Fruit fly (Drosophila melanogaster) whole organism, embryonic: ENCODE measurements around the gene Rtc1.

Experiments used
- B-H2 ChIP-seq: fragments of 200-800 bp; sonication (Bioruptor generic); optimal IDR thresholded peaks from 2 replicates; lab custom pipeline; 2018; ENCODE audit warnings: missing biosample characterization, mild to moderate bottlenecking, missing genetic modification characterization
- Bteb2 ChIP-seq: fragments of 200-800 bp; sonication (Bioruptor generic); optimal IDR thresholded peaks from 2 replicates; lab custom pipeline; 2016; ENCODE audit warnings: missing biosample characterization, missing genetic modification characterization
- CG10979 ChIP-seq: fragments of 200-800 bp; sonication (Bioruptor generic); optimal IDR thresholded peaks from 2 replicates; lab custom pipeline; 2018; ENCODE audit warnings: missing biosample characterization, mild to moderate bottlenecking, missing genetic modification characterization, moderate library complexity
- CG11504 ChIP-seq: fragments of 200-800 bp; sonication (Bioruptor generic); optimal IDR thresholded peaks from 3 replicates; lab custom pipeline; 2019; ENCODE audit warnings: missing biosample characterization, mild to moderate bottlenecking, missing genetic modification characterization, moderate library complexity
- CG13123 ChIP-seq: fragments of 200-800 bp; sonication (Bioruptor generic); optimal IDR thresholded peaks from 2 replicates; lab custom pipeline; 2016; ENCODE audit warnings: missing biosample characterization, missing genetic modification characterization
- CG14441 ChIP-seq: fragments of 200-800 bp; sonication (Bioruptor generic); IDR thresholded peaks from 2 replicates; pipeline ENCODE4 v1.3.6; 2022; ENCODE audit warnings: missing biosample characterization, missing genetic modification characterization
- CG14667 ChIP-seq: fragments of 200-800 bp; sonication (Bioruptor generic); IDR thresholded peaks from 2 replicates; pipeline ENCODE4 v1.3.6; 2022; ENCODE audit warnings: missing biosample characterization, missing genetic modification characterization
- CG14710 ChIP-seq: fragments of 200-800 bp; sonication (Bioruptor generic); optimal IDR thresholded peaks from 3 replicates; lab custom pipeline; 2019; ENCODE audit warnings: missing biosample characterization, mild to moderate bottlenecking, missing genetic modification characterization, moderate library complexity
- CG15479 ChIP-seq: fragments of 200-800 bp; sonication (Bioruptor generic); optimal IDR thresholded peaks from 3 replicates; lab custom pipeline; 2019; ENCODE audit warnings: missing biosample characterization, mild to moderate bottlenecking, missing genetic modification characterization, moderate library complexity
- CG1792 ChIP-seq: fragments of 200-800 bp; sonication (Bioruptor generic); optimal IDR thresholded peaks from 2 replicates; lab custom pipeline; 2016; ENCODE audit warnings: missing biosample characterization, missing genetic modification characterization
- CG2129 ChIP-seq: fragments of 200-800 bp; sonication (Bioruptor generic); IDR thresholded peaks from 2 replicates; pipeline ENCODE4 v1.3.6; 2022; ENCODE audit warnings: missing biosample characterization, missing genetic modification characterization; ENCODE audit not compliant: partially characterized antibody
- CG2202 ChIP-seq: fragments of 200-800 bp; sonication (Bioruptor generic); optimal IDR thresholded peaks from 2 replicates; lab custom pipeline; 2018; ENCODE audit warnings: missing biosample characterization, mild to moderate bottlenecking, missing genetic modification characterization
- CG2889 ChIP-seq: fragments of 200-800 bp; sonication (Bioruptor generic); IDR thresholded peaks from 3 replicates; pipeline ENCODE4 v1.3.6; 2022; ENCODE audit warnings: missing biosample characterization, missing genetic modification characterization
- CG4328 ChIP-seq: fragments of 200-800 bp; sonication (Bioruptor generic); optimal IDR thresholded peaks from 3 replicates; lab custom pipeline; 2017; ENCODE audit warnings: missing biosample characterization, missing genetic modification reagents, missing genetic modification characterization
- CG4360 ChIP-seq: fragments of 200-800 bp; sonication (Bioruptor generic); IDR thresholded peaks from 2 replicates; pipeline ENCODE4 v1.3.6; 2022; ENCODE audit warnings: missing biosample characterization, missing genetic modification characterization
- CG4404 ChIP-seq: fragments of 200-800 bp; sonication (Bioruptor generic); IDR thresholded peaks from 2 replicates; pipeline ENCODE4 v1.3.6; 2022; ENCODE audit warnings: missing biosample characterization, missing genetic modification characterization
- CG6689 ChIP-seq: fragments of 200-800 bp; sonication (Bioruptor generic); IDR thresholded peaks from 2 replicates; pipeline ENCODE4 v1.3.6; 2022; ENCODE audit warnings: missing biosample characterization, missing genetic modification characterization
- CG6813 ChIP-seq: fragments of 200-800 bp; sonication (Bioruptor generic); optimal IDR thresholded peaks from 2 replicates; lab custom pipeline; 2017; ENCODE audit warnings: missing biosample characterization, missing genetic modification characterization, mild to moderate bottlenecking, moderate library complexity, missing genetic modification reagents
- CG8478 ChIP-seq: fragments of >200 bp; optimal IDR thresholded peaks from 2 replicates; lab custom pipeline; 2018
- CG9797 ChIP-seq: fragments of 200-800 bp; sonication (Bioruptor generic); optimal IDR thresholded peaks from 3 replicates; lab custom pipeline; 2018; ENCODE audit warnings: missing biosample characterization, mild to moderate bottlenecking, missing genetic modification characterization
- Chrac-16 ChIP-seq: fragments of 200-800 bp; sonication (Bioruptor generic); optimal IDR thresholded peaks from 3 replicates; lab custom pipeline; 2016; ENCODE audit warnings: missing biosample characterization, missing genetic modification characterization
- Dip2 ChIP-seq: fragments of 200-800 bp; sonication (Bioruptor generic); IDR thresholded peaks from 2 replicates; pipeline ENCODE4 v1.3.6; 2022; ENCODE audit warnings: missing biosample characterization, missing genetic modification characterization
- HHEX ChIP-seq: fragments of 200-800 bp; sonication (Bioruptor generic); optimal IDR thresholded peaks from 3 replicates; lab custom pipeline; 2017; ENCODE audit warnings: missing biosample characterization, mild to moderate bottlenecking, missing genetic modification characterization, missing genetic modification reagents
- Hey ChIP-seq: fragments of 200-800 bp; sonication (Bioruptor generic); optimal IDR thresholded peaks from 3 replicates; lab custom pipeline; 2018; ENCODE audit warnings: missing biosample characterization, mild to moderate bottlenecking, missing genetic modification characterization
- Hr3 ChIP-seq: fragments of 200-800 bp; sonication (Bioruptor generic); optimal IDR thresholded peaks from 3 replicates; lab custom pipeline; 2016; ENCODE audit warnings: missing biosample characterization, missing genetic modification characterization
- Opbp ChIP-seq: fragments of 200-800 bp; sonication (Bioruptor generic); IDR thresholded peaks from 3 replicates; pipeline ENCODE4 v1.3.6; 2022; ENCODE audit warnings: missing biosample characterization, missing genetic modification characterization; ENCODE audit not compliant: partially characterized antibody
- Ptx1 ChIP-seq: fragments of 200-800 bp; sonication (Bioruptor generic); IDR thresholded peaks from 2 replicates; pipeline ENCODE4 v1.3.6; 2022; ENCODE audit warnings: missing biosample characterization, missing genetic modification characterization
- Side ChIP-seq: fragments of 200-800 bp; sonication (Bioruptor generic); optimal IDR thresholded peaks from 2 replicates; lab custom pipeline; 2016; ENCODE audit warnings: missing biosample characterization, missing genetic modification characterization
- caup ChIP-seq: fragments of 200-800 bp; sonication (Bioruptor generic); optimal IDR thresholded peaks from 3 replicates; lab custom pipeline; 2017; ENCODE audit warnings: missing biosample characterization, mild to moderate bottlenecking, missing genetic modification characterization, moderate library complexity; ENCODE audit not compliant: severe bottlenecking
- chn ChIP-seq: fragments of 200-800 bp; sonication (Bioruptor generic); optimal IDR thresholded peaks from 2 replicates; lab custom pipeline; 2016; ENCODE audit warnings: missing biosample characterization, missing genetic modification characterization
- cwo ChIP-seq: fragments of 200-800 bp; sonication (Bioruptor generic); optimal IDR thresholded peaks from 3 replicates; lab custom pipeline; 2017; ENCODE audit warnings: missing biosample characterization, missing genetic modification characterization, mild to moderate bottlenecking, moderate library complexity, missing genetic modification reagents
- ewg ChIP-seq: fragments of 200-800 bp; sonication (Bioruptor generic); optimal IDR thresholded peaks from 3 replicates; lab custom pipeline; 2017; ENCODE audit warnings: mild to moderate bottlenecking, missing biosample characterization, missing genetic modification reagents, missing genetic modification characterization
- hbn ChIP-seq: fragments of 200-800 bp; sonication (Bioruptor generic); IDR thresholded peaks from 2 replicates; pipeline ENCODE4 v1.3.6; 2022; ENCODE audit warnings: missing biosample characterization, missing genetic modification characterization; ENCODE audit not compliant: partially characterized antibody
- insv ChIP-seq, 2 experiments: fragments of 200-800 bp; sonication (Bioruptor generic); optimal IDR thresholded peaks; 3 replicates each; lab custom pipeline; 2016 to 2018; ENCODE audit warnings: missing biosample characterization in 2 of 2, missing genetic modification characterization in 2 of 2
- jumu ChIP-seq: fragments of 200-800 bp; sonication (Bioruptor generic); optimal IDR thresholded peaks from 3 replicates; lab custom pipeline; 2016; ENCODE audit warnings: missing biosample characterization, missing genetic modification characterization
- mam ChIP-seq: fragments of 200-800 bp; sonication (Bioruptor generic); optimal IDR thresholded peaks from 3 replicates; lab custom pipeline; 2016; ENCODE audit warnings: missing biosample characterization, missing genetic modification characterization
- nau ChIP-seq: fragments of 200-800 bp; sonication (Bioruptor generic); optimal IDR thresholded peaks from 3 replicates; lab custom pipeline; 2017; ENCODE audit warnings: missing biosample characterization, mild to moderate bottlenecking, missing genetic modification characterization, missing genetic modification reagents
- nerfin-2 ChIP-seq: fragments of 200-800 bp; sonication (Bioruptor generic); IDR thresholded peaks from 2 replicates; pipeline ENCODE4 v1.3.6; 2022; ENCODE audit warnings: missing biosample characterization, missing genetic modification characterization; ENCODE audit not compliant: partially characterized antibody
- nmo ChIP-seq: fragments of 200-800 bp; sonication (Bioruptor generic); optimal IDR thresholded peaks from 2 replicates; lab custom pipeline; 2018; ENCODE audit warnings: missing biosample characterization, mild to moderate bottlenecking, missing genetic modification characterization, moderate library complexity
- phol ChIP-seq: fragments of 200-800 bp; sonication (Bioruptor generic); optimal IDR thresholded peaks from 3 replicates; lab custom pipeline; 2018; ENCODE audit warnings: missing biosample characterization, mild to moderate bottlenecking, missing genetic modification characterization, moderate library complexity
- ranshi ChIP-seq: fragments of 200-800 bp; sonication (Bioruptor generic); IDR thresholded peaks from 2 replicates; pipeline ENCODE4 v1.3.6; 2022; ENCODE audit warnings: missing biosample characterization, missing genetic modification characterization
- rib ChIP-seq: fragments of 200-800 bp; sonication (Bioruptor generic); IDR thresholded peaks from 2 replicates; pipeline ENCODE4 v1.3.6; 2022; ENCODE audit warnings: missing biosample characterization, missing genetic modification characterization
- scrt ChIP-seq: fragments of 200-800 bp; sonication (Bioruptor generic); optimal IDR thresholded peaks from 2 replicates; lab custom pipeline; 2018; ENCODE audit warnings: missing biosample characterization, mild to moderate bottlenecking, missing genetic modification characterization, moderate library complexity
- sima ChIP-seq: fragments of 200-800 bp; sonication (Bioruptor generic); optimal IDR thresholded peaks from 2 replicates; lab custom pipeline; 2016; ENCODE audit warnings: missing biosample characterization, missing genetic modification characterization
- sisA ChIP-seq: fragments of 200-800 bp; sonication (Bioruptor generic); IDR thresholded peaks from 2 replicates; pipeline ENCODE4 v1.3.6; 2022; ENCODE audit warnings: missing biosample characterization, missing genetic modification characterization
- stwl ChIP-seq: fragments of 200-800 bp; sonication (Bioruptor generic); optimal IDR thresholded peaks from 3 replicates; lab custom pipeline; 2018; ENCODE audit warnings: missing biosample characterization, mild to moderate bottlenecking, missing genetic modification characterization, moderate library complexity
- sug ChIP-seq: fragments of 200-800 bp; optimal IDR thresholded peaks from 2 replicates; lab custom pipeline; 2019; ENCODE audit warnings: missing biosample characterization, mild to moderate bottlenecking, missing genetic modification characterization, moderate library complexity
- tgo ChIP-seq: fragments of 200-800 bp; sonication (Bioruptor generic); IDR thresholded peaks from 3 replicates; pipeline ENCODE4 v1.3.6; 2022; ENCODE audit warnings: missing biosample characterization, missing genetic modification characterization
- toy ChIP-seq: fragments of 200-800 bp; sonication (Bioruptor generic); IDR thresholded peaks from 2 replicates; pipeline ENCODE4 v1.3.6; 2022; ENCODE audit warnings: missing biosample characterization, missing genetic modification characterization
- trh ChIP-seq: fragments of 200-800 bp; sonication (Bioruptor generic); optimal IDR thresholded peaks from 2 replicates; lab custom pipeline; 2016; ENCODE audit warnings: missing biosample characterization, missing genetic modification characterization

The Rtc1 gene

dm6 chrX:13739411-13739888 is 17.5 kb upstream of the Rtc1 start, which contains the start of gene CG11151 (continued):
- TF ChIP-seq Chrac-16: peak; percentile 97
- peak; percentile 91 for TF ChIP-seq CG14667 (GFP tag; lab: Robert Waterston, UW)
- TF ChIP-seq Opbp: no peak
- peak; percentile 91 for TF ChIP-seq CG4404 (GFP tag; lab: Robert Waterston, UW)
- TF ChIP-seq insv (GFP tag; optimal IDR thresholded peaks at IDR 0.05; lab: Kevin White, UChicago): peak; percentile 40 to 77
- peak; percentile 84 for TF ChIP-seq CG15479 (GFP tag; lab: Kevin White, UChicago)
- TF ChIP-seq Ptx1 (GFP tag; lab: Robert Waterston, UW): peak; percentile 96
- peak; percentile 96 for TF ChIP-seq Side (GFP tag; lab: Kevin White, UChicago)
- TF ChIP-seq CG9797 (GFP tag; lab: Kevin White, UChicago): peak; percentile 6
- peak; percentile 64 for TF ChIP-seq stwl (tag; lab: Kevin White, UChicago)
- no peak for TF ChIP-seq CG4360 (GFP tag; lab: Robert Waterston, UW)
- peak; percentile 96 for TF ChIP-seq B-H2 (GFP tag; lab: Kevin White, UChicago)
- peak; percentile 94 for TF ChIP-seq ewg (GFP tag; lab: Kevin White, UChicago)
- peak; percentile 95 for TF ChIP-seq ranshi (GFP tag; lab: Robert Waterston, UW)
- TF ChIP-seq Bteb2 (GFP tag; lab: Kevin White, UChicago): peak; percentile 95
- TF ChIP-seq rib (GFP tag; lab: Robert Waterston, UW): peak; percentile 90
- peak; percentile 19; the same call in 1 of the 2 replicates for TF ChIP-seq Dip2
- peak; percentile 95 for TF ChIP-seq CG6689
- TF ChIP-seq HHEX (GFP tag; lab: Kevin White, UChicago): peak; percentile 96
- peak; percentile 97 for TF ChIP-seq nmo
- peak; percentile 93 for TF ChIP-seq CG14710 (tag; lab: Kevin White, UChicago)
- peak; percentile 94 for TF ChIP-seq CG1792 (GFP tag; lab: Kevin White, UChicago)
- TF ChIP-seq sug (tag; lab: Kevin White, UChicago): peak; percentile 93
- TF ChIP-seq CG4328: peak; percentile 94
- peak; percentile 98 for TF ChIP-seq chn (GFP tag; lab: Kevin White, UChicago)
- peak; percentile 94 for TF ChIP-seq cwo
- peak; percentile 89 for TF ChIP-seq sima (GFP tag; lab: Kevin White, UChicago)
- peak; percentile 96 for TF ChIP-seq CG14441 (GFP tag; lab: Robert Waterston, UW)
- peak; percentile 96 for TF ChIP-seq CG11504 (tag; lab: Kevin White, UChicago)
- peak; percentile 95 for TF ChIP-seq phol (tag; lab: Kevin White, UChicago)
- TF ChIP-seq CG2129: no peak
- TF ChIP-seq trh (GFP tag; lab: Kevin White, UChicago): peak; percentile 87
- peak; percentile 97 for TF ChIP-seq jumu (GFP tag; lab: Kevin White, UChicago)
- peak; percentile 94 for TF ChIP-seq Hr3
- TF ChIP-seq CG8478: peak; percentile 96
- peak; percentile 92 for TF ChIP-seq CG13123 (GFP tag; lab: Kevin White, UChicago)
- peak; percentile 81 for TF ChIP-seq nerfin-2 (GFP tag; lab: Robert Waterston, UW)
- peak; percentile 95 for TF ChIP-seq sisA
- TF ChIP-seq CG10979: peak; percentile 96
- TF ChIP-seq mam (GFP tag; lab: Kevin White, UChicago): peak; percentile 97
- TF ChIP-seq toy (GFP tag; lab: Robert Waterston, UW): peak; percentile 87
- peak; percentile 92 for TF ChIP-seq nau (GFP tag; lab: Kevin White, UChicago)
- peak; percentile 96 for TF ChIP-seq tgo (GFP tag; lab: Robert Waterston, UW)
- no peak; the same call in 1 of the 2 replicates for TF ChIP-seq hbn
- TF ChIP-seq CG2889 (GFP tag; lab: Robert Waterston, UW): peak; percentile 95
- peak; percentile 85 for TF ChIP-seq Hey (tag; lab: Kevin White, UChicago)
- TF ChIP-seq CG6813: peak; percentile 97
- peak; percentile 94 for TF ChIP-seq CG2202 (tag; lab: Kevin White, UChicago)
- TF ChIP-seq scrt (GFP tag; lab: Kevin White, UChicago): peak; percentile 94
- peak; percentile 95 for TF ChIP-seq caup
